Fruit fly (Drosophila melanogaster): ENCODE results near the gene CG4025.

CG4025 gene

dm6 chrX:2080367-2080927, 3.7 kb downstream of the CG4025 start, which contains the start of the genes CG16903 and Unc-76 (continued):
- TF ChIP-seq acj6 (GFP tag; optimal IDR thresholded peaks at IDR 0.05) (no peak), CG1621 (tag; optimal IDR thresholded peaks at IDR 0.05) (peak; percentile 51), ss (GFP tag; optimal IDR thresholded peaks at IDR 0.05) (peak; percentile 41 to 54), CG11294 (GFP tag; IDR thresholded peaks at IDR 0.05) (no peak), Ets96B (tag; optimal IDR thresholded peaks at IDR 0.05) (peak; percentile 28), CG8119 (GFP tag; IDR thresholded peaks at IDR 0.05) (peak; percentile 34; the same call in 1 of the 3 replicates), Sox15 (GFP tag; optimal IDR thresholded peaks at IDR 0.05) (no peak), fd59A (GFP tag; optimal IDR thresholded peaks at IDR 0.05) (no peak), CG3032 (tag; optimal IDR thresholded peaks at IDR 0.05) (peak; percentile 27), CG6808 (GFP tag; optimal IDR thresholded peaks at IDR 0.05) (peak; percentile 13), Sox14 (GFP tag; optimal IDR thresholded peaks at IDR 0.05) (peak; percentile 32), svp (GFP tag) (peak; percentile 70), dsx (GFP tag; optimal IDR thresholded peaks at IDR 0.05; ENCODE audit: poor library complexity, severe bottlenecking) (peak; percentile 59), CG11762 (GFP tag; optimal IDR thresholded peaks at IDR 0.05; ENCODE audit: insufficient read depth) (no peak), CG9139 (GFP tag; optimal IDR thresholded peaks at IDR 0.05) (no peak), spab (GFP tag; optimal IDR thresholded peaks at IDR 0.05) (no peak), cyc (GFP tag; optimal IDR thresholded peaks at IDR 0.05) (no peak), CG34406 (GFP tag; optimal IDR thresholded peaks at IDR 0.05) (no peak), dac (GFP tag; optimal IDR thresholded peaks at IDR 0.05) (no peak), CG6792 (GFP tag; optimal IDR thresholded peaks at IDR 0.05) (no peak), CG10669 (GFP tag; optimal IDR thresholded peaks at IDR 0.05) (no peak), CG11902 (GFP tag; optimal IDR thresholded peaks at IDR 0.05) (no peak), Ets21C (GFP tag; optimal IDR thresholded peaks at IDR 0.05) (no peak), Eip78C (GFP tag) (peak; percentile 83), pdm3 (GFP tag; optimal IDR thresholded peaks at IDR 0.05) (no peak), Eip75B (GFP tag; optimal IDR thresholded peaks at IDR 0.05) (no peak), esn (GFP tag; optimal IDR thresholded peaks at IDR 0.05) (peak; percentile 17), vri (GFP tag; optimal IDR thresholded peaks at IDR 0.05) (peak; percentile 51), Eip93F (GFP tag; optimal IDR thresholded peaks at IDR 0.05) (no peak), CG8632 (GFP tag; optimal IDR thresholded peaks at IDR 0.05) (no peak)

dm6 chrX:2081848-2082365, 5.1 kb downstream of the CG4025 start:
- TF ChIP-seq CG15336 (GFP tag; IDR thresholded peaks at IDR 0.05), result no peak
- no peak for TF ChIP-seq acj6 (GFP tag; optimal IDR thresholded peaks at IDR 0.05)
- no peak for TF ChIP-seq CG6854 (GFP tag; optimal IDR thresholded peaks at IDR 0.05)
- TF ChIP-seq CG6792 (GFP tag; optimal IDR thresholded peaks at IDR 0.05), result no peak
- no peak for TF ChIP-seq fd85E (GFP tag; optimal IDR thresholded peaks at IDR 0.05)

dm6 chrX:2083109-2083508, 6.3 kb downstream of the CG4025 start:
- TF ChIP-seq CG6163 (GFP tag; IDR thresholded peaks at IDR 0.05) (peak; percentile 94), lz (GFP tag; optimal IDR thresholded peaks at IDR 0.05) (peak; percentile 86), CG3919 (GFP tag; optimal IDR thresholded peaks at IDR 0.05) (peak; percentile 86), Hr4 (GFP tag; optimal IDR thresholded peaks at IDR 0.05) (peak; percentile 90), acj6 (GFP tag; optimal IDR thresholded peaks at IDR 0.05) (peak; percentile 87), Eip78C (GFP tag) (peak; percentile 97), CG10631 (GFP tag; optimal IDR thresholded peaks at IDR 0.05) (peak; percentile 81), fd59A (GFP tag; optimal IDR thresholded peaks at IDR 0.05) (peak; percentile 83), CG34406 (GFP tag; optimal IDR thresholded peaks at IDR 0.05) (peak; percentile 74), CG6808 (GFP tag; optimal IDR thresholded peaks at IDR 0.05) (peak; percentile 80), fd85E (GFP tag; optimal IDR thresholded peaks at IDR 0.05) (no peak), CG11294 (GFP tag; IDR thresholded peaks at IDR 0.05) (peak; percentile 85), CG6854 (GFP tag; optimal IDR thresholded peaks at IDR 0.05) (no peak), Smox (GFP tag; optimal IDR thresholded peaks at IDR 0.05) (peak; percentile 80), Sox102F (GFP tag; optimal IDR thresholded peaks at IDR 0.05) (peak; percentile 81), CG4318 (GFP tag; optimal IDR thresholded peaks at IDR 0.05) (no peak), CG15336 (GFP tag; IDR thresholded peaks at IDR 0.05) (peak; percentile 92), Gug (GFP tag; IDR thresholded peaks at IDR 0.05) (peak; percentile 89), Hr38 (GFP tag; optimal IDR thresholded peaks at IDR 0.05) (peak; percentile 67), topi (GFP tag; optimal IDR thresholded peaks at IDR 0.05) (peak; percentile 88), CG8319 (GFP tag; optimal IDR thresholded peaks at IDR 0.05) (peak; percentile 74), salr (GFP tag; optimal IDR thresholded peaks at IDR 0.05) (peak; percentile 61 to 83), Blimp-1 (GFP tag; optimal IDR thresholded peaks at IDR 0.05) (peak; percentile 21), CG32006 (GFP tag; optimal IDR thresholded peaks at IDR 0.05) (peak; percentile 91)
